Fruit fly (Drosophila melanogaster) whole organism, prepupa: ENCODE data around the gene defl.

Experiments
- CG11294 ChIP-seq: fragments of 200-800 bp; sonication (Bioruptor generic); IDR thresholded peaks from 2 replicates; pipeline ENCODE4 v1.3.6; 2022; ENCODE audit warnings: missing biosample characterization, missing genetic modification characterization
- CG11762 ChIP-seq: fragments of 200-800 bp; sonication (Bioruptor generic); optimal IDR thresholded peaks from 3 replicates; lab custom pipeline; 2016; ENCODE audit warnings: missing biosample characterization, missing genetic modification characterization; ENCODE audit not compliant: insufficient read depth
- CG15336 ChIP-seq: fragments of 200-800 bp; sonication (Bioruptor generic); IDR thresholded peaks from 2 replicates; pipeline ENCODE4 v1.3.6; 2022; ENCODE audit warnings: missing biosample characterization, missing genetic modification characterization
- CG16779 ChIP-seq: fragments of 200-800 bp; sonication (Bioruptor generic); optimal IDR thresholded peaks from 3 replicates; lab custom pipeline; 2017; ENCODE audit warnings: missing biosample characterization, mild to moderate bottlenecking, missing genetic modification characterization
- CG3032 ChIP-seq: fragments of 200-800 bp; optimal IDR thresholded peaks from 2 replicates; lab custom pipeline; 2019; ENCODE audit warnings: missing biosample characterization, mild to moderate bottlenecking, missing genetic modification characterization, moderate library complexity
- CG31627 ChIP-seq: fragments of 200-800 bp; sonication (Bioruptor generic); optimal IDR thresholded peaks from 3 replicates; lab custom pipeline; 2016; ENCODE audit warnings: missing biosample characterization, missing genetic modification characterization
- CG4318 ChIP-seq: fragments of 200-800 bp; sonication (Bioruptor generic); optimal IDR thresholded peaks from 3 replicates; lab custom pipeline; 2017; ENCODE audit warnings: missing biosample characterization, mild to moderate bottlenecking, missing genetic modification characterization
- CG6163 ChIP-seq: fragments of 200-800 bp; sonication (Bioruptor generic); IDR thresholded peaks from 3 replicates; pipeline ENCODE4 v1.3.6; 2022; ENCODE audit warnings: missing biosample characterization, missing genetic modification characterization
- CG6276 ChIP-seq: fragments of 200-800 bp; sonication (Bioruptor generic); optimal IDR thresholded peaks from 2 replicates; lab custom pipeline; 2017; ENCODE audit warnings: missing biosample characterization, mild to moderate bottlenecking, missing genetic modification characterization
- CG6854 ChIP-seq: fragments of 200-800 bp; sonication (Bioruptor generic); optimal IDR thresholded peaks from 2 replicates; lab custom pipeline; 2017; ENCODE audit warnings: missing biosample characterization, mild to moderate bottlenecking, missing genetic modification characterization
- CG8119 ChIP-seq: fragments of 200-800 bp; sonication (Bioruptor generic); IDR thresholded peaks from 3 replicates; pipeline ENCODE4 v1.3.6; 2022; ENCODE audit warnings: missing biosample characterization, missing genetic modification characterization
- Eip78C ChIP-seq: fragments of 200-800 bp; sonication (Bioruptor generic); peaks from one replicate; lab custom pipeline; 2016; ENCODE audit warnings: missing biosample characterization, missing genetic modification characterization
- Ets21C ChIP-seq: fragments of 200-800 bp; sonication (Bioruptor generic); optimal IDR thresholded peaks from 3 replicates; lab custom pipeline; 2016; ENCODE audit warnings: missing biosample characterization, missing genetic modification characterization
- Ets96B ChIP-seq: fragments of 200-800 bp; optimal IDR thresholded peaks from 2 replicates; lab custom pipeline; 2019; ENCODE audit warnings: missing biosample characterization, mild to moderate bottlenecking, missing genetic modification characterization, moderate library complexity
- Gug ChIP-seq: fragments of 200-800 bp; sonication (Bioruptor generic); IDR thresholded peaks from 2 replicates; pipeline ENCODE4 v1.3.6; 2022; ENCODE audit warnings: missing biosample characterization, missing genetic modification characterization
- Hr39 ChIP-seq: fragments of 200-800 bp; sonication (Bioruptor generic); optimal IDR thresholded peaks from 2 replicates; lab custom pipeline; 2016; ENCODE audit warnings: missing biosample characterization, missing genetic modification characterization
- Hr4 ChIP-seq: fragments of 200-800 bp; sonication (Bioruptor generic); optimal IDR thresholded peaks from 3 replicates; lab custom pipeline; 2016; ENCODE audit warnings: missing biosample characterization, missing genetic modification characterization
- Lpt ChIP-seq: fragments of 200-800 bp; sonication (Bioruptor generic); optimal IDR thresholded peaks from 3 replicates; lab custom pipeline; 2016; ENCODE audit warnings: missing biosample characterization, missing genetic modification characterization
- Met ChIP-seq: fragments of 200-800 bp; sonication (Bioruptor generic); optimal IDR thresholded peaks from 3 replicates; lab custom pipeline; 2016; ENCODE audit warnings: missing biosample characterization, missing genetic modification characterization
- OdsH ChIP-seq: fragments of 200-800 bp; sonication (Bioruptor generic); optimal IDR thresholded peaks from 3 replicates; lab custom pipeline; 2016; ENCODE audit warnings: missing biosample characterization, missing genetic modification characterization
- Sox102F ChIP-seq: fragments of 200-800 bp; sonication (Bioruptor generic); optimal IDR thresholded peaks from 2 replicates; lab custom pipeline; 2016; ENCODE audit warnings: missing biosample characterization, mild to moderate bottlenecking, missing genetic modification characterization
- Sox14 ChIP-seq: fragments of 200-800 bp; sonication (Bioruptor generic); optimal IDR thresholded peaks from 3 replicates; lab custom pipeline; 2016; ENCODE audit warnings: missing biosample characterization, missing genetic modification characterization
- achi ChIP-seq: fragments of 200-800 bp; sonication (Bioruptor generic); optimal IDR thresholded peaks from 3 replicates; lab custom pipeline; 2016; ENCODE audit warnings: missing biosample characterization, missing genetic modification characterization
- acj6 ChIP-seq: fragments of 200-800 bp; sonication (Bioruptor generic); optimal IDR thresholded peaks from 3 replicates; lab custom pipeline; 2016; ENCODE audit warnings: missing biosample characterization, missing genetic modification characterization
- dac ChIP-seq: fragments of 200-800 bp; sonication (Bioruptor generic); optimal IDR thresholded peaks from 2 replicates; lab custom pipeline; 2017; ENCODE audit warnings: missing biosample characterization, mild to moderate bottlenecking, missing genetic modification characterization
- dsx ChIP-seq: fragments of 200-800 bp; optimal IDR thresholded peaks from 3 replicates; lab custom pipeline; 2019; ENCODE audit warnings: missing biosample characterization, mild to moderate bottlenecking, missing genetic modification characterization, moderate library complexity; ENCODE audit not compliant: poor library complexity, severe bottlenecking
- eg ChIP-seq: fragments of 200-800 bp; sonication (Bioruptor generic); IDR thresholded peaks from 3 replicates; pipeline ENCODE4 v1.3.6; 2022; ENCODE audit warnings: missing biosample characterization, missing genetic modification characterization
- esn ChIP-seq: fragments of 200-800 bp; sonication (Bioruptor generic); optimal IDR thresholded peaks from 2 replicates; lab custom pipeline; 2016; ENCODE audit warnings: missing biosample characterization, mild to moderate bottlenecking, missing genetic modification characterization, moderate library complexity
- fd59A ChIP-seq: fragments of 200-800 bp; sonication (Bioruptor generic); optimal IDR thresholded peaks from 2 replicates; lab custom pipeline; 2017; ENCODE audit warnings: missing biosample characterization, mild to moderate bottlenecking, missing genetic modification characterization, missing genetic modification reagents
- fkh ChIP-seq: fragments of 200-800 bp; sonication (Bioruptor generic); optimal IDR thresholded peaks from 3 replicates; lab custom pipeline; 2017; ENCODE audit warnings: missing biosample characterization, mild to moderate bottlenecking, missing genetic modification characterization, moderate library complexity
- lz ChIP-seq: fragments of 200-800 bp; sonication (Bioruptor generic); optimal IDR thresholded peaks from 3 replicates; lab custom pipeline; 2016; ENCODE audit warnings: missing biosample characterization, missing genetic modification characterization
- net ChIP-seq: fragments of 200-800 bp; sonication (Bioruptor generic); optimal IDR thresholded peaks from 3 replicates; lab custom pipeline; 2016; ENCODE audit warnings: missing biosample characterization, missing genetic modification characterization
- salr ChIP-seq, 2 experiments: fragments of 200-800 bp; sonication (Bioruptor generic); optimal IDR thresholded peaks; 3 replicates each; lab custom pipeline; 2016 to 2018; ENCODE audit warnings: missing biosample characterization in 2 of 2, missing genetic modification characterization in 2 of 2, mild to moderate bottlenecking in 1 of 2
- ss ChIP-seq, 2 experiments: fragments of 200-800 bp; sonication (Bioruptor generic); optimal IDR thresholded peaks; 2 replicates in 1 of 2; 3 replicates in 1 of 2; lab custom pipeline; 2017 to 2018; ENCODE audit warnings: mild to moderate bottlenecking in 2 of 2, missing biosample characterization in 2 of 2, missing genetic modification characterization in 2 of 2, moderate library complexity in 1 of 2
- topi ChIP-seq: fragments of 200-800 bp; sonication (Bioruptor generic); optimal IDR thresholded peaks from 3 replicates; lab custom pipeline; 2016; ENCODE audit warnings: missing biosample characterization, missing genetic modification characterization
- vri ChIP-seq: fragments of 200-800 bp; sonication (Bioruptor generic); optimal IDR thresholded peaks from 3 replicates; lab custom pipeline; 2016; ENCODE audit warnings: missing biosample characterization, mild to moderate bottlenecking, missing genetic modification characterization

defl gene

dm6 chr3L:9688674-9689073 lies 34.5 kb upstream of the defl start:
- no peak for TF ChIP-seq dsx (GFP tag; lab: Kevin White, UChicago)
- no peak for TF ChIP-seq ss (GFP tag; optimal IDR thresholded peaks at IDR 0.05; lab: Kevin White, UChicago)
- no peak for TF ChIP-seq Hr4 (GFP tag; lab: Kevin White, UChicago)
- no peak for TF ChIP-seq esn
- no peak for TF ChIP-seq CG16779 (tag; lab: Kevin White, UChicago)
- TF ChIP-seq salr (GFP tag; optimal IDR thresholded peaks at IDR 0.05; lab: Kevin White, UChicago) = no peak
- TF ChIP-seq Hr39 (GFP tag; lab: Kevin White, UChicago) = no peak
- no peak for TF ChIP-seq fd59A (GFP tag; lab: Kevin White, UChicago)
- TF ChIP-seq lz (GFP tag; lab: Kevin White, UChicago) = no peak

- TF ChIP-seq CG4318 (GFP tag; lab: Kevin White, UChicago) (no peak), fkh (GFP tag; lab: Kevin White, UChicago) (peak; percentile 63), CG11762 (GFP tag; lab: Kevin White, UChicago) (no peak)
These were observed 33.4 kb upstream of the defl start for dm6 chr3L:9689809-9690208.

- TF ChIP-seq CG11294 = no peak
- TF ChIP-seq fd59A (GFP tag; lab: Kevin White, UChicago) = no peak
- TF ChIP-seq dsx (GFP tag; lab: Kevin White, UChicago) = no peak
- TF ChIP-seq CG6276 (GFP tag; lab: Kevin White, UChicago) = peak; percentile 58
- peak; percentile 52 for TF ChIP-seq Eip78C
- peak; percentile 38 for TF ChIP-seq topi (GFP tag; lab: Kevin White, UChicago)
- no peak for TF ChIP-seq CG6854 (GFP tag; lab: Kevin White, UChicago)
- TF ChIP-seq Sox102F (GFP tag; lab: Kevin White, UChicago) = no peak
- no peak for TF ChIP-seq CG6163 (GFP tag; lab: Robert Waterston, UW)
- peak; percentile 38 for TF ChIP-seq Ets21C
- peak; percentile 12 for TF ChIP-seq lz (GFP tag; lab: Kevin White, UChicago)
- peak; percentile 64 for TF ChIP-seq Hr4 (GFP tag; lab: Kevin White, UChicago)
- no peak for TF ChIP-seq vri (GFP tag; lab: Kevin White, UChicago)
- no peak for TF ChIP-seq achi (GFP tag; lab: Kevin White, UChicago)
- 0 out of 3 replicates have a peak, but pooled peaks have one; percentile 44 for TF ChIP-seq eg (GFP tag; lab: Robert Waterston, UW)
- peak; percentile 43 for TF ChIP-seq CG15336 (GFP tag; lab: Robert Waterston, UW)
- peak; percentile 12 for TF ChIP-seq acj6
- no peak for TF ChIP-seq Lpt (GFP tag; lab: Kevin White, UChicago)
- peak; percentile 5 for TF ChIP-seq OdsH (GFP tag; lab: Kevin White, UChicago)
- TF ChIP-seq Ets96B (tag; lab: Kevin White, UChicago) = no peak
- peak; percentile 43 for TF ChIP-seq net (GFP tag; lab: Kevin White, UChicago)
- TF ChIP-seq CG8119 (GFP tag; lab: Robert Waterston, UW) = peak; percentile 54; the same call in 2 of the 3 replicates
- no peak for TF ChIP-seq Gug (GFP tag; lab: Robert Waterston, UW)
- TF ChIP-seq Sox14 (GFP tag; lab: Kevin White, UChicago) = peak; percentile 0
- TF ChIP-seq salr (GFP tag; optimal IDR thresholded peaks at IDR 0.05; lab: Kevin White, UChicago) = no peak
- no peak for TF ChIP-seq CG3032 (tag; lab: Kevin White, UChicago)
- TF ChIP-seq Met = peak; percentile 47
- peak; percentile 31 for TF ChIP-seq esn
- peak; percentile 17 for TF ChIP-seq Hr39 (GFP tag; lab: Kevin White, UChicago)
- no peak for TF ChIP-seq dac (GFP tag; lab: Kevin White, UChicago)
- TF ChIP-seq CG31627 = peak; percentile 22
These were observed 32.3 kb upstream of the defl start for dm6 chr3L:9690798-9691475.
